Worm (Caenorhabditis elegans) whole organism, young adult: ENCODE measurements around the gene nse-4.

Experiments
- B0019.2 ChIP-seq: fragments of 200-800 bp; sonication (Bioruptor generic); conservative IDR thresholded peaks from 2 replicates; pipeline ENCODE4 v1.3.6; 2022; ENCODE audit warnings: missing genetic modification reagents, missing genetic modification characterization, missing compliant biosample characterization
- C06A6.2 ChIP-seq: fragments of 200-800 bp; sonication (Bioruptor generic); conservative IDR thresholded peaks from 2 replicates; pipeline ENCODE4 v1.3.6; 2022; ENCODE audit warnings: missing genetic modification characterization, missing compliant biosample characterization
- F23B12.7 ChIP-seq: sonication (generic microtip); optimal IDR thresholded peaks from 2 replicates; lab custom pipeline; 2017; ENCODE audit warnings: missing genetic modification characterization, mild to moderate bottlenecking, missing compliant biosample characterization, antibody characterized with exemption, moderate library complexity; ENCODE audit not compliant: insufficient read depth
- F37B4.10 ChIP-seq: fragments of 200-800 bp; sonication (Bioruptor generic); IDR thresholded peaks from 2 replicates; pipeline ENCODE4 v1.3.6; 2022; ENCODE audit warnings: missing genetic modification characterization, missing compliant biosample characterization
- F49E8.2 ChIP-seq: sonication (generic microtip); optimal IDR thresholded peaks from 3 replicates; lab custom pipeline; 2017; ENCODE audit warnings: missing genetic modification characterization, mild to moderate bottlenecking, missing compliant biosample characterization, antibody characterized with exemption, moderate library complexity; ENCODE audit not compliant: insufficient read depth
- F52B5.7 ChIP-seq: sonication (generic microtip); optimal IDR thresholded peaks from 2 replicates; lab custom pipeline; 2016; ENCODE audit warnings: mild to moderate bottlenecking, missing genetic modification characterization, missing compliant biosample characterization
- T07F8.4 ChIP-seq: sonication (generic microtip); optimal IDR thresholded peaks from 2 replicates; lab custom pipeline; 2016; ENCODE audit warnings: mild to moderate bottlenecking, missing genetic modification characterization, moderate library complexity, missing compliant biosample characterization
- ZK185.1 ChIP-seq: sonication (generic microtip); optimal IDR thresholded peaks from 2 replicates; lab custom pipeline; 2016; ENCODE audit warnings: mild to moderate bottlenecking, missing genetic modification characterization, missing compliant biosample characterization; ENCODE audit not compliant: poor library complexity, severe bottlenecking
- akir-1 ChIP-seq: fragments of 200-800 bp; sonication (Bioruptor generic); optimal IDR thresholded peaks from 2 replicates; lab custom pipeline; 2018; ENCODE audit warnings: mild to moderate bottlenecking, missing genetic modification characterization, moderate library complexity, missing compliant biosample characterization
- ama-1 ChIP-seq, 3 experiments: fragments of 150-350 bp in 1 of 3; sonication (generic microtip) in 2 of 3; optimal IDR thresholded peaks; 2 replicates each; lab custom pipeline; 2014 to 2018; ENCODE audit warnings: missing biosample characterization in 2 of 3, missing genetic modification characterization in 2 of 3, missing genetic modification reagents in 2 of 3
- cebp-1 ChIP-seq, 2 experiments: fragments of 200-800 bp in 1 of 2; sonication (Bioruptor generic) in 1 of 2; sonication (generic microtip) in 1 of 2; IDR thresholded peaks in 1 of 2; optimal IDR thresholded peaks in 1 of 2; 2 replicates each; pipeline versions ENCODE4 v1.3.6 to Lab custom; 2017 to 2022; ENCODE audit warnings: missing compliant biosample characterization in 2 of 2, missing genetic modification characterization in 2 of 2, mild to moderate bottlenecking in 1 of 2, missing genetic modification reagents in 1 of 2, moderate library complexity in 1 of 2
- ceh-79 ChIP-seq: sonication (generic microtip); optimal IDR thresholded peaks from 2 replicates; lab custom pipeline; 2017; ENCODE audit warnings: mild to moderate bottlenecking, missing genetic modification characterization, missing compliant biosample characterization
- die-1 ChIP-seq: sonication (generic microtip); optimal IDR thresholded peaks from 2 replicates; lab custom pipeline; 2016; ENCODE audit warnings: missing genotype, mild to moderate bottlenecking, missing genetic modification characterization, missing compliant biosample characterization
- ekl-4 ChIP-seq: fragments of 200-800 bp; sonication (Bioruptor generic); IDR thresholded peaks from 2 replicates; pipeline ENCODE4 v1.3.6; 2022; ENCODE audit warnings: missing genetic modification reagents, missing genetic modification characterization, missing compliant biosample characterization
- gei-17 ChIP-seq: fragments of 200-800 bp; sonication (Bioruptor generic); optimal IDR thresholded peaks from 2 replicates; lab custom pipeline; 2018; ENCODE audit warnings: mild to moderate bottlenecking, missing genetic modification characterization, missing compliant biosample characterization
- him-1 ChIP-seq: sonication (generic microtip); optimal IDR thresholded peaks from 2 replicates; lab custom pipeline; 2016; ENCODE audit warnings: missing genotype, missing genetic modification reagents, missing genetic modification characterization, missing compliant biosample characterization
- hlh-12 ChIP-seq: sonication (generic microtip); optimal IDR thresholded peaks from 2 replicates; lab custom pipeline; 2016; ENCODE audit warnings: missing genetic modification characterization, missing compliant biosample characterization
- hmg-1.2 ChIP-seq: fragments of 200-800 bp; sonication (Bioruptor generic); IDR thresholded peaks from 2 replicates; pipeline ENCODE4 v1.3.6; 2022; ENCODE audit warnings: missing genetic modification reagents, missing genetic modification characterization, missing compliant biosample characterization
- let-526 ChIP-seq: fragments of 200-800 bp; sonication (Bioruptor generic); IDR thresholded peaks from 2 replicates; pipeline ENCODE4 v1.3.6; 2022; ENCODE audit warnings: missing genetic modification reagents, missing genetic modification characterization, missing compliant biosample characterization
- lin-35 ChIP-seq, 3 experiments: fragments of 150-350 bp in 2 of 3; sonication (generic microtip) in 1 of 3; optimal IDR thresholded peaks; 2 replicates each; lab custom pipeline; 2014 to 2018; ENCODE audit warnings: missing biosample characterization in 3 of 3, missing genetic modification characterization in 3 of 3, missing genetic modification reagents in 3 of 3
- lin-40 ChIP-seq: sonication (generic microtip); optimal IDR thresholded peaks from 2 replicates; lab custom pipeline; 2016; ENCODE audit warnings: missing genetic modification characterization, mild to moderate bottlenecking, missing compliant biosample characterization, missing genotype, missing genetic modification reagents
- lin-54 ChIP-seq: fragments of 200-800 bp; sonication (Bioruptor generic); optimal IDR thresholded peaks from 2 replicates; lab custom pipeline; 2018; ENCODE audit warnings: mild to moderate bottlenecking, missing genetic modification characterization, missing compliant biosample characterization
- madf-3 ChIP-seq: fragments of 200-800 bp; sonication (Bioruptor generic); IDR thresholded peaks from 2 replicates; pipeline ENCODE4 v1.3.6; 2022; ENCODE audit warnings: missing genetic modification reagents, missing genetic modification characterization, missing compliant biosample characterization
- mxl-1 ChIP-seq: sonication (generic microtip); optimal IDR thresholded peaks from 2 replicates; lab custom pipeline; 2016; ENCODE audit warnings: missing genetic modification characterization, missing compliant biosample characterization
- nfya-1 ChIP-seq: sonication (generic microtip); optimal IDR thresholded peaks from 2 replicates; lab custom pipeline; 2017; ENCODE audit warnings: antibody characterized with exemption, missing compliant biosample characterization, missing genetic modification characterization, borderline replicate concordance; ENCODE audit not compliant: insufficient read depth
- nfyb-1 ChIP-seq: fragments of 200-800 bp; sonication (Bioruptor generic); IDR thresholded peaks from 2 replicates; pipeline ENCODE4 v1.3.6; 2022; ENCODE audit warnings: missing genetic modification reagents, missing genetic modification characterization, missing compliant biosample characterization
- rpc-1 ChIP-seq, 2 experiments: fragments of 150-350 bp in 1 of 2; sonication (generic microtip) in 1 of 2; optimal IDR thresholded peaks; 2 replicates each; lab custom pipeline; 2014 to 2018; ENCODE audit warnings: missing biosample characterization in 1 of 2, missing genetic modification characterization in 1 of 2, missing genetic modification reagents in 1 of 2, missing genotype in 1 of 2
- somi-1 ChIP-seq: fragments of 200-800 bp; sonication (Bioruptor generic); optimal IDR thresholded peaks from 2 replicates; lab custom pipeline; 2018; ENCODE audit warnings: mild to moderate bottlenecking, missing genetic modification characterization, missing compliant biosample characterization
- tbp1 ChIP-seq: fragments of 200-800 bp; sonication (Bioruptor generic); optimal IDR thresholded peaks from 2 replicates; lab custom pipeline; 2018; ENCODE audit warnings: mild to moderate bottlenecking, missing genetic modification characterization, missing compliant biosample characterization
- unc-62 ChIP-seq: fragments of 150-350 bp; optimal IDR thresholded peaks from 2 replicates; lab custom pipeline; 2014; ENCODE audit warnings: missing biosample characterization, missing genetic modification reagents, missing genetic modification characterization
- ztf-26 ChIP-seq: sonication (generic microtip); optimal IDR thresholded peaks from 2 replicates; lab custom pipeline; 2017; ENCODE audit warnings: missing genetic modification characterization, missing compliant biosample characterization

nse-4 gene

DNA sequence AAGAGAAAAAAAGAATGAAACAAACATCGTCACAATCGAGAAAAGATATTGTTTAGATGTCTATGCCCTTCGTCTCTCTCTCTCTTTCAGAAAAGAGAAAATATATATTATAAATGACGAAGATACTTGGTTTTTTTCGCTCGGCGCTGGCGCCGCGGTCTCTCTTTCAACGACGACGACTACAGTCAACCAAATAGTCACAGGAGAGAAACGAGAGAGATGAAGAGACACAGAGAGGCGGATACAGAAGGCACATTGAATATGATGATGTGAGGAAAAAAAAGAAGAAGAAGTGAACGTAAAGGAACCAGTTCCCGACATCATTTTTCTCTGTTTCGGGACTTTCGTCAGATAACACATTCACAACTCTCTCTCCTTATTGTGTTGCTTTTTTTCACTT is 10.8 kb downstream of the nse-4 start:
- TF ChIP-seq lin-40 (peak; percentile 61), somi-1 (GFP tag; lab: Kevin White, UChicago) (peak; percentile 87), akir-1 (GFP tag; lab: Kevin White, UChicago) (no peak), him-1 (tag; lab: Kevin White, UChicago) (no peak), ceh-79 (tag; lab: Kevin White, UChicago) (no peak), ZK185.1 (peak; percentile 25), nfya-1 (tag; lab: Kevin White, UChicago) (no peak), F23B12.7 (tag; lab: Kevin White, UChicago) (no peak), tbp1 (no peak), ztf-26 (tag; lab: Kevin White, UChicago) (peak; percentile 79), cebp-1 (GFP tag; IDR thresholded peaks at IDR 0.05; lab: Robert Waterston, UW) (no peak), cebp-1 (tag; optimal IDR thresholded peaks at IDR 0.05; lab: Kevin White, UChicago) (peak; percentile 25), die-1 (peak; percentile 36), hlh-12 (tag; lab: Kevin White, UChicago) (no peak)

DNA sequence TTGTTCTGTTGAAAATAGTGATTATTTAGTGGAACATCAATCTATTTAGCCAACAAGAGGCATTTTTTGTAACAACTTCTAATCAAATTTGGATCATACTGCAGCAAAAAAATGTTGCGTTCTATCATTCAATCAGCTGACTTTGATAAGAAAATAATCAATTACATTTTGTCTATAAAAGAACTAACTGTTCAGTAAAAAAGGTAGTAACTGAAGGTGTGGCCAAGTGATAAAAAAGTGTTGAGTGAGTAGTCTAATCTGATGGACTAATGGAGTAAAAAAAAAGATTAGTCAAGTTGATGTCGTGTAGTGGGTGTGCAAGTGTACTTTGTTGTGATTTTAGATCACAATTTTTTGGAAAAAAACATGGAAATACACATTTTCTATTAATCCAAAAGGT is 11.7 kb downstream of the nse-4 start:
- no peak for TF ChIP-seq madf-3 (GFP tag; lab: Robert Waterston, UW)
- TF ChIP-seq, all 124 proteins: peak for 0

DNA sequence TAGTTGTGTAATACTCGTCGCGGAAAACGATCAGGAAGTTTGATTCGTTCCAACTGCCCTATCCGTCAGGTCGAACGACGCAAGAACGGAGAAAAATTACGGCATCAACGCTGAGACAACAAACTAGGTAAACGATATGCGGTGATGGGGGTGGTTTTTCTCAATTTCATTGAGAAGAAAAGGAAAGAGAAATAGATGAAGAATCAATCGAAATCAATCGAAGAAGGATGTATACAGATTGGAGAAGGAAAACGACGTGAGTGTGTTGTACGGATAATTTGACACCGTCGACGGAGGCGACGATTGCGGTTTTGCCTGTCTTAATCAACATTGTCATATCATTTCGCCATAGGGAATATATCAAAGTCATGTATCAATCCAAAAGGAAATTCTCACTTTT is 13.3 kb downstream of the nse-4 start:
- TF ChIP-seq ekl-4 (GFP tag; lab: Robert Waterston, UW), result no peak
- no peak for TF ChIP-seq ama-1 (optimal IDR thresholded peaks at IDR 0.05; lab: Kevin White, UChicago)
- no peak for TF ChIP-seq ama-1 (GFP tag; optimal IDR thresholded peaks at IDR 0.05; lab: Kevin White, UChicago)
- TF ChIP-seq die-1, result no peak
- no peak for TF ChIP-seq mxl-1 (tag; lab: Kevin White, UChicago)
- TF ChIP-seq F52B5.7 (tag; lab: Kevin White, UChicago), result no peak
- TF ChIP-seq let-526 (GFP tag; lab: Robert Waterston, UW), result no peak
- no peak for TF ChIP-seq lin-54 (GFP tag; lab: Kevin White, UChicago)
- TF ChIP-seq gei-17 (GFP tag; lab: Kevin White, UChicago), result no peak
- no peak for TF ChIP-seq ceh-79 (tag; lab: Kevin White, UChicago)
- TF ChIP-seq nfyb-1 (GFP tag; lab: Robert Waterston, UW), result no peak
- TF ChIP-seq F37B4.10 (GFP tag; lab: Robert Waterston, UW), result no peak
- no peak for TF ChIP-seq C06A6.2 (GFP tag; lab: Robert Waterston, UW)
- no peak for TF ChIP-seq T07F8.4 (tag; lab: Kevin White, UChicago)
- no peak for TF ChIP-seq lin-35 (GFP tag; optimal IDR thresholded peaks at IDR 0.05; lab: Kevin White, UChicago)
- TF ChIP-seq F49E8.2 (tag; lab: Kevin White, UChicago), result no peak
- TF ChIP-seq unc-62 (GFP tag; lab: Kevin White, UChicago), result no peak
- TF ChIP-seq, all 124 proteins: peak for 0

DNA sequence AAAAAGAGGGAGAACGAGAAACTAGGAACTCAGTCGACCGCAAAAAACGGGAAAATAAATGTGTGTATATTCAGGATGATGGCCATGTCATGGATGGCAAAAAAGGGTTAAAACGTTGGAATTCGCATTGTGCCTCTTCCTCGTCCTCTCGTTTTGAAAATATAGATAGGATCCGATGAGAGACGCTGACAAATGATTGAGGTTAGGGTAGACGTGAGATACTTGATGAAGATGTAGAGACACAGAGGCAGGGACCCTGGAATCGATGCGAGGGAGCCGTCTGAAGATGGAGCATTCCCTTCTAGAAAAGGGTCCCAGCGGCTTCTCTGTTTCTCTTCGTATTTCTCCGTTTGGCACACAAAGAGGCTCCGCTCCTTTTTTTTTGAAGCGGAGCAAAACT is 14.3 kb downstream of the nse-4 start:
- TF ChIP-seq lin-40 (peak; percentile 18), rpc-1 (optimal IDR thresholded peaks at IDR 0.05; lab: Kevin White, UChicago) (no peak), rpc-1 (tag; optimal IDR thresholded peaks at IDR 0.05; lab: Kevin White, UChicago) (no peak), hmg-1.2 (peak; percentile 18; the same call in 1 of the 2 replicates), ekl-4 (GFP tag; lab: Robert Waterston, UW) (no peak), B0019.2 (GFP tag; lab: Robert Waterston, UW) (no peak), lin-35 (GFP tag; optimal IDR thresholded peaks at IDR 0.05; lab: Kevin White, UChicago) (peak in 1 of 3 experiments; percentile 5), gei-17 (GFP tag; lab: Kevin White, UChicago) (no peak), F52B5.7 (tag; lab: Kevin White, UChicago) (no peak)
